Fruit fly (Drosophila melanogaster) whole organism, embryonic: ENCODE measurements around the gene CG33510.

Source experiments
- ATbp ChIP-seq: fragments of 200-800 bp; sonication (Bioruptor generic); optimal IDR thresholded peaks from 2 replicates; lab custom pipeline; 2017; ENCODE audit warnings: missing biosample characterization, mild to moderate bottlenecking, missing genetic modification characterization, missing genetic modification reagents
- Adf1 ChIP-seq: fragments of 200-800 bp; sonication (Bioruptor generic); IDR thresholded peaks from 2 replicates; pipeline ENCODE4 v1.3.6; 2022; ENCODE audit warnings: missing biosample characterization, missing genetic modification characterization
- Atf3 ChIP-seq: fragments of 200-800 bp; sonication (Bioruptor generic); optimal IDR thresholded peaks from 3 replicates; lab custom pipeline; 2016; ENCODE audit warnings: missing biosample characterization, missing genetic modification characterization
- Bdp1 ChIP-seq: fragments of 200-800 bp; sonication (Bioruptor generic); optimal IDR thresholded peaks from 3 replicates; lab custom pipeline; 2016; ENCODE audit warnings: missing biosample characterization, missing genetic modification characterization
- CG10267 ChIP-seq: fragments of 200-800 bp; sonication (Bioruptor generic); optimal IDR thresholded peaks from 2 replicates; lab custom pipeline; 2018; ENCODE audit warnings: missing biosample characterization, mild to moderate bottlenecking, missing genetic modification characterization, moderate library complexity
- CG11456 ChIP-seq: fragments of 200-800 bp; sonication (Bioruptor generic); IDR thresholded peaks from 3 replicates; pipeline ENCODE4 v1.3.6; 2022; ENCODE audit warnings: missing biosample characterization, missing genetic modification characterization
- CG11723 ChIP-seq: fragments of 200-800 bp; sonication (Bioruptor generic); optimal IDR thresholded peaks from 2 replicates; lab custom pipeline; 2017; ENCODE audit warnings: missing biosample characterization, mild to moderate bottlenecking, missing genetic modification characterization
- CG12155 ChIP-seq: fragments of 200-800 bp; sonication (Bioruptor generic); optimal IDR thresholded peaks from 3 replicates; lab custom pipeline; 2016; ENCODE audit warnings: missing biosample characterization, missing genetic modification characterization
- CG12942 ChIP-seq: fragments of 200-800 bp; sonication (Bioruptor generic); optimal IDR thresholded peaks from 3 replicates; lab custom pipeline; 2016; ENCODE audit warnings: missing biosample characterization, missing genetic modification characterization
- CG14667 ChIP-seq: fragments of 200-800 bp; sonication (Bioruptor generic); IDR thresholded peaks from 2 replicates; pipeline ENCODE4 v1.3.6; 2022; ENCODE audit warnings: missing biosample characterization, missing genetic modification characterization
- CG17612 ChIP-seq: fragments of 200-800 bp; sonication (Bioruptor generic); IDR thresholded peaks from 2 replicates; pipeline ENCODE4 v1.3.6; 2022; ENCODE audit warnings: missing biosample characterization, missing genetic modification characterization
- CG18262 ChIP-seq: fragments of 200-800 bp; optimal IDR thresholded peaks from 3 replicates; lab custom pipeline; 2019; ENCODE audit warnings: missing biosample characterization, mild to moderate bottlenecking, missing genetic modification characterization, moderate library complexity
- CG2712 ChIP-seq: fragments of 200-800 bp; optimal IDR thresholded peaks from 3 replicates; lab custom pipeline; 2019; ENCODE audit warnings: missing biosample characterization, mild to moderate bottlenecking, missing genetic modification characterization, moderate library complexity
- CG3281 ChIP-seq: fragments of 200-800 bp; sonication (Bioruptor generic); optimal IDR thresholded peaks from 3 replicates; lab custom pipeline; 2017; ENCODE audit warnings: missing biosample characterization, mild to moderate bottlenecking, missing genetic modification characterization
- CG33557 ChIP-seq: fragments of 200-800 bp; sonication (Bioruptor generic); optimal IDR thresholded peaks from 2 replicates; lab custom pipeline; 2019; ENCODE audit warnings: missing biosample characterization, mild to moderate bottlenecking, missing genetic modification characterization, moderate library complexity
- CG34224 ChIP-seq: fragments of 200-800 bp; sonication (Bioruptor generic); IDR thresholded peaks from 3 replicates; pipeline ENCODE4 v1.3.6; 2022; ENCODE audit warnings: missing biosample characterization, missing genetic modification characterization; ENCODE audit not compliant: partially characterized antibody
- CG42726 ChIP-seq: fragments of 200-800 bp; sonication (Bioruptor generic); IDR thresholded peaks from 2 replicates; pipeline ENCODE4 v1.3.6; 2022; ENCODE audit warnings: missing biosample characterization, missing genetic modification characterization; ENCODE audit not compliant: partially characterized antibody
- CG9609 ChIP-seq: fragments of 200-800 bp; sonication (Bioruptor generic); optimal IDR thresholded peaks from 3 replicates; lab custom pipeline; 2016; ENCODE audit warnings: missing biosample characterization, missing genetic modification characterization
- D19A ChIP-seq: fragments of 200-800 bp; optimal IDR thresholded peaks from 3 replicates; lab custom pipeline; 2019; ENCODE audit warnings: missing biosample characterization, mild to moderate bottlenecking, missing genetic modification characterization, moderate library complexity
- D19B ChIP-seq: fragments of 200-800 bp; sonication (Bioruptor generic); optimal IDR thresholded peaks from 2 replicates; lab custom pipeline; 2017; ENCODE audit warnings: missing biosample characterization, mild to moderate bottlenecking, missing genetic modification characterization
- Dll ChIP-seq: fragments of 200-800 bp; sonication (Bioruptor generic); IDR thresholded peaks from 4 replicates; pipeline ENCODE4 v1.3.6; 2022; ENCODE audit warnings: missing biosample characterization, missing genetic modification characterization; ENCODE audit not compliant: partially characterized antibody
- Dp ChIP-seq: fragments of 200-800 bp; sonication (Bioruptor generic); optimal IDR thresholded peaks from 2 replicates; lab custom pipeline; 2018; ENCODE audit warnings: missing biosample characterization, mild to moderate bottlenecking, missing genetic modification characterization, moderate library complexity
- Dref ChIP-seq: fragments of 200-800 bp; sonication (Bioruptor generic); IDR thresholded peaks from 2 replicates; pipeline ENCODE4 v1.3.6; 2022; ENCODE audit warnings: missing biosample characterization, missing genetic modification characterization
- GATAe ChIP-seq: fragments of 200-800 bp; sonication (Bioruptor generic); conservative IDR thresholded peaks from 2 replicates; pipeline ENCODE4 v1.3.6; 2022; ENCODE audit warnings: missing biosample characterization, missing genetic modification characterization
- Hand ChIP-seq: fragments of 200-800 bp; sonication (Bioruptor generic); optimal IDR thresholded peaks from 2 replicates; lab custom pipeline; 2017; ENCODE audit warnings: mild to moderate bottlenecking, missing biosample characterization, missing genetic modification reagents, missing genetic modification characterization
- Hmr ChIP-seq: fragments of 200-800 bp; sonication (Bioruptor generic); optimal IDR thresholded peaks from 3 replicates; lab custom pipeline; 2017; ENCODE audit warnings: mild to moderate bottlenecking, missing biosample characterization, missing genetic modification reagents, missing genetic modification characterization
- Hr51 ChIP-seq, 2 experiments: fragments of 200-800 bp; sonication (Bioruptor generic); optimal IDR thresholded peaks; 2 replicates in 1 of 2; 3 replicates in 1 of 2; lab custom pipeline; 2016 to 2018; ENCODE audit warnings: missing biosample characterization in 2 of 2, missing genetic modification characterization in 2 of 2, mild to moderate bottlenecking in 1 of 2, moderate library complexity in 1 of 2
- MTF-1 ChIP-seq: fragments of 200-800 bp; sonication (Bioruptor generic); optimal IDR thresholded peaks from 2 replicates; lab custom pipeline; 2018; ENCODE audit warnings: missing biosample characterization, mild to moderate bottlenecking, missing genetic modification characterization, borderline replicate concordance
- Med ChIP-seq: fragments of 200-800 bp; sonication (Bioruptor generic); peaks from one replicate; lab custom pipeline; 2016; ENCODE audit warnings: missing biosample characterization, missing genetic modification characterization, mild to moderate bottlenecking, inconsistent platforms, moderate library complexity
- Mrtf ChIP-seq: fragments of 200-800 bp; sonication (Bioruptor generic); IDR thresholded peaks from 3 replicates; pipeline ENCODE4 v1.3.6; 2022; ENCODE audit warnings: missing biosample characterization, missing genetic modification characterization
- Neu2 ChIP-seq: fragments of 200-800 bp; sonication (Bioruptor generic); optimal IDR thresholded peaks from 3 replicates; lab custom pipeline; 2016; ENCODE audit warnings: missing biosample characterization, missing genetic modification characterization, borderline replicate concordance
- Nf-YA ChIP-seq: fragments of 200-800 bp; sonication (Bioruptor generic); IDR thresholded peaks from 2 replicates; pipeline ENCODE4 v1.3.6; 2022; ENCODE audit warnings: missing biosample characterization, missing genetic modification characterization
- Optix ChIP-seq: fragments of 200-800 bp; sonication (Bioruptor generic); IDR thresholded peaks from 3 replicates; pipeline ENCODE4 v1.3.6; 2022; ENCODE audit warnings: missing biosample characterization, missing genetic modification characterization
- Rfx ChIP-seq: fragments of 200-800 bp; sonication (Bioruptor generic); IDR thresholded peaks from 2 replicates; pipeline ENCODE4 v1.3.6; 2022; ENCODE audit warnings: missing biosample characterization, missing genetic modification characterization
- Six4 ChIP-seq: fragments of 200-800 bp; sonication (Bioruptor generic); optimal IDR thresholded peaks from 2 replicates; lab custom pipeline; 2016; ENCODE audit warnings: missing biosample characterization, missing genetic modification characterization
- YL-1 ChIP-seq: fragments of 200-800 bp; sonication (Bioruptor generic); optimal IDR thresholded peaks from 3 replicates; lab custom pipeline; 2017; ENCODE audit warnings: missing biosample characterization, mild to moderate bottlenecking, missing genetic modification characterization
- ash1 ChIP-seq: fragments of 200-800 bp; sonication (Bioruptor generic); optimal IDR thresholded peaks from 2 replicates; lab custom pipeline; 2018; ENCODE audit warnings: missing biosample characterization, mild to moderate bottlenecking, missing genetic modification characterization
- chinmo ChIP-seq: fragments of 200-800 bp; sonication (Bioruptor generic); IDR thresholded peaks from 4 replicates; pipeline ENCODE4 v1.3.6; 2022; ENCODE audit warnings: missing biosample characterization, missing genetic modification characterization; ENCODE audit not compliant: partially characterized antibody
- ci ChIP-seq: fragments of 200-800 bp; sonication (Bioruptor generic); IDR thresholded peaks from 3 replicates; pipeline ENCODE4 v1.3.6; 2022; ENCODE audit warnings: missing biosample characterization, missing genetic modification characterization
- en ChIP-seq: fragments of 200-800 bp; sonication (Bioruptor generic); optimal IDR thresholded peaks from 2 replicates; lab custom pipeline; 2016; ENCODE audit warnings: missing biosample characterization, missing genetic modification characterization
- gcm ChIP-seq: fragments of 200-800 bp; sonication (Bioruptor generic); optimal IDR thresholded peaks from 2 replicates; lab custom pipeline; 2019; ENCODE audit warnings: missing biosample characterization, mild to moderate bottlenecking, missing genetic modification characterization, moderate library complexity
- hb ChIP-seq: fragments of 200-800 bp; sonication (Bioruptor generic); IDR thresholded peaks from 3 replicates; pipeline ENCODE4 v1.3.6; 2022; ENCODE audit warnings: missing biosample characterization, missing genetic modification characterization; ENCODE audit not compliant: partially characterized antibody
- jing ChIP-seq: fragments of 200-800 bp; sonication (Bioruptor generic); optimal IDR thresholded peaks from 2 replicates; lab custom pipeline; 2018; ENCODE audit warnings: missing biosample characterization, mild to moderate bottlenecking, missing genetic modification characterization
- lab ChIP-seq: fragments of 200-800 bp; sonication (Bioruptor generic); optimal IDR thresholded peaks from 3 replicates; lab custom pipeline; 2017; ENCODE audit warnings: missing biosample characterization, missing genetic modification characterization, mild to moderate bottlenecking, moderate library complexity, missing genetic modification reagents
- maf-S ChIP-seq: fragments of 200-800 bp; sonication (Bioruptor generic); optimal IDR thresholded peaks from 2 replicates; lab custom pipeline; 2016; ENCODE audit warnings: missing biosample characterization, missing genetic modification characterization
- onecut ChIP-seq: fragments of 200-800 bp; sonication (Bioruptor generic); IDR thresholded peaks from 2 replicates; pipeline ENCODE4 v1.3.6; 2022; ENCODE audit warnings: missing biosample characterization, missing genetic modification characterization
- prd ChIP-seq, 3 experiments: fragments of >200 bp in 2 of 3; fragments of 200-800 bp in 1 of 3; sonication (Bioruptor generic) in 1 of 3; optimal IDR thresholded peaks in 2 of 3; IDR thresholded peaks in 1 of 3; 2 replicates in 2 of 3; 3 replicates in 1 of 3; pipeline versions ENCODE4 v1.3.6 to Lab custom; 2017 to 2022; ENCODE audit warnings: missing biosample characterization in 1 of 3, missing genetic modification characterization in 1 of 3
- pzg ChIP-seq: fragments of 200-800 bp; sonication (Bioruptor generic); optimal IDR thresholded peaks from 3 replicates; lab custom pipeline; 2018; ENCODE audit warnings: missing biosample characterization, mild to moderate bottlenecking, missing genetic modification characterization, moderate library complexity
- sima ChIP-seq: fragments of 200-800 bp; sonication (Bioruptor generic); optimal IDR thresholded peaks from 2 replicates; lab custom pipeline; 2016; ENCODE audit warnings: missing biosample characterization, missing genetic modification characterization
- sisA ChIP-seq: fragments of 200-800 bp; sonication (Bioruptor generic); IDR thresholded peaks from 2 replicates; pipeline ENCODE4 v1.3.6; 2022; ENCODE audit warnings: missing biosample characterization, missing genetic modification characterization
- wek ChIP-seq: fragments of 200-800 bp; sonication (Bioruptor generic); optimal IDR thresholded peaks from 3 replicates; lab custom pipeline; 2018; ENCODE audit warnings: missing biosample characterization, mild to moderate bottlenecking, missing genetic modification characterization, moderate library complexity
- zen2 ChIP-seq: fragments of 200-800 bp; sonication (Bioruptor generic); IDR thresholded peaks from 3 replicates; pipeline ENCODE4 v1.3.6; 2022; ENCODE audit warnings: missing biosample characterization, missing genetic modification characterization; ENCODE audit not compliant: partially characterized antibody

Gene CG33510

dm6 chr2L:21062611-21063010, 21.5 kb downstream of the CG33510 start (continued):
- TF ChIP-seq jing (GFP tag; lab: Kevin White, UChicago) (no peak), CG2712 (tag; lab: Kevin White, UChicago) (no peak), CG17612 (GFP tag; lab: Robert Waterston, UW) (no peak), Atf3 (GFP tag; lab: Kevin White, UChicago) (no peak), CG34224 (no peak), Nf-YA (no peak), lab (GFP tag; lab: Kevin White, UChicago) (peak; percentile 45), D19B (GFP tag; lab: Kevin White, UChicago) (no peak), CG14667 (no peak), Dp (no peak), Hand (no peak), CG9609 (GFP tag; lab: Kevin White, UChicago) (no peak), MTF-1 (no peak), Mrtf (GFP tag; lab: Robert Waterston, UW) (no peak), chinmo (0 out of 4 replicates have a peak, but pooled peaks have one; percentile 63), ci (GFP tag; lab: Robert Waterston, UW) (peak; percentile 51; the same call in 1 of the 3 replicates), pzg (GFP tag; lab: Kevin White, UChicago) (no peak), D19A (tag; lab: Kevin White, UChicago) (no peak), maf-S (GFP tag; lab: Kevin White, UChicago) (no peak), YL-1 (GFP tag; lab: Kevin White, UChicago) (no peak), Bdp1 (GFP tag; lab: Kevin White, UChicago) (no peak), Six4 (GFP tag; lab: Kevin White, UChicago) (no peak), ash1 (no peak), Med (GFP tag; lab: Kevin White, UChicago) (peak; percentile 66), Dll (GFP tag; lab: Robert Waterston, UW) (no peak), onecut (GFP tag; lab: Robert Waterston, UW) (0 out of 2 replicates have a peak, but pooled peaks have one; percentile 14), prd (optimal IDR thresholded peaks at IDR 0.05; lab: Kevin White, UChicago) (no peak), prd (GFP tag; IDR thresholded peaks at IDR 0.05; lab: Robert Waterston, UW) (no peak), Neu2 (GFP tag; lab: Kevin White, UChicago) (no peak), sisA (no peak), en (no peak), wek (GFP tag; lab: Kevin White, UChicago) (no peak), gcm (GFP tag; lab: Kevin White, UChicago) (no peak), hb (GFP tag; lab: Robert Waterston, UW) (no peak), Hr51 (GFP tag; optimal IDR thresholded peaks at IDR 0.05; lab: Kevin White, UChicago) (no peak), CG12155 (GFP tag; lab: Kevin White, UChicago) (no peak), CG10267 (tag; lab: Kevin White, UChicago) (no peak), CG18262 (tag; lab: Kevin White, UChicago) (no peak)

dm6 chr2L:21061591-21061990, 22.5 kb downstream of the CG33510 start:
- no peak for TF ChIP-seq Dref (GFP tag; lab: Robert Waterston, UW)
- no peak for TF ChIP-seq CG3281 (GFP tag; lab: Kevin White, UChicago)
- TF ChIP-seq Rfx (GFP tag; lab: Robert Waterston, UW): no peak
- no peak for TF ChIP-seq Hmr (GFP tag; lab: Kevin White, UChicago)
- no peak for TF ChIP-seq CG11723 (GFP tag; lab: Kevin White, UChicago)
- no peak for TF ChIP-seq CG33557
- TF ChIP-seq CG42726 (GFP tag; lab: Robert Waterston, UW): no peak
- no peak for TF ChIP-seq maf-S (GFP tag; lab: Kevin White, UChicago)
- no peak for TF ChIP-seq ATbp
- TF ChIP-seq Optix (GFP tag; lab: Robert Waterston, UW): no peak
- TF ChIP-seq Adf1 (GFP tag; lab: Robert Waterston, UW): no peak
- no peak for TF ChIP-seq zen2
- no peak for TF ChIP-seq GATAe (GFP tag; lab: Robert Waterston, UW)
- TF ChIP-seq CG11456 (GFP tag; lab: Robert Waterston, UW): no peak
- no peak for TF ChIP-seq CG12942
- no peak for TF ChIP-seq sima (GFP tag; lab: Kevin White, UChicago)
